Worm (Caenorhabditis elegans): ENCODE data around the gene mes-2.

ce11 chrII:14351352-14351751, 32.4 kb upstream of the mes-2 start:
- TF ChIP-seq ces-1 (GFP tag; optimal IDR thresholded peaks at IDR 0.05) (no peak), elt-1 (tag; optimal IDR thresholded peaks at IDR 0.05; ENCODE audit: borderline replicate concordance, insufficient read depth) (no peak), lin-13 (tag; optimal IDR thresholded peaks at IDR 0.05) (no peak), snpc-4 (tag; optimal IDR thresholded peaks at IDR 0.05) (no peak), unc-62 (GFP tag; optimal IDR thresholded peaks at IDR 0.05) (no peak), pha-4 (tag; optimal IDR thresholded peaks at IDR 0.05) (no peak), nhr-28 (tag; optimal IDR thresholded peaks at IDR 0.05) (no peak), sem-2 (GFP tag; optimal IDR thresholded peaks at IDR 0.05) (no peak), cnd-1 (tag; optimal IDR thresholded peaks at IDR 0.05) (no peak)
